Worm (Caenorhabditis elegans) whole organism, late embryonic: Measurements from ENCODE around the gene srxa-10.

Experiments used
- ceh-2 ChIP-seq: sonication (generic microtip); optimal IDR thresholded peaks from 2 replicates; lab custom pipeline; 2016; ENCODE audit warnings: missing genotype, missing genetic modification characterization, missing compliant biosample characterization
- elt-4 ChIP-seq: sonication (generic microtip); optimal IDR thresholded peaks from 2 replicates; lab custom pipeline; 2016; ENCODE audit warnings: missing genetic modification characterization, missing compliant biosample characterization
- fax-1 ChIP-seq: sonication (generic microtip); optimal IDR thresholded peaks from 2 replicates; lab custom pipeline; 2016; ENCODE audit warnings: missing genotype, missing genetic modification characterization, missing compliant biosample characterization
- nfya-1 ChIP-seq: sonication (generic microtip); optimal IDR thresholded peaks from 2 replicates; lab custom pipeline; 2017; ENCODE audit warnings: missing genetic modification characterization, mild to moderate bottlenecking, missing compliant biosample characterization, antibody characterized with exemption, moderate library complexity
- nhr-11 ChIP-seq: fragments of 150-350 bp; optimal IDR thresholded peaks from 2 replicates; lab custom pipeline; 2014; ENCODE audit warnings: missing biosample characterization, missing genetic modification characterization
- pros-1 ChIP-seq: fragments of 150-350 bp; optimal IDR thresholded peaks from 2 replicates; lab custom pipeline; 2014; ENCODE audit warnings: missing biosample characterization, missing genetic modification reagents, missing genetic modification characterization
- sox-4 ChIP-seq: sonication (generic microtip); optimal IDR thresholded peaks from 2 replicates; lab custom pipeline; 2017; ENCODE audit warnings: mild to moderate bottlenecking, missing genetic modification characterization, inconsistent platforms, missing compliant biosample characterization
- tbx-2 ChIP-seq: sonication (generic microtip); optimal IDR thresholded peaks from 2 replicates; lab custom pipeline; 2016; ENCODE audit warnings: missing genetic modification characterization, missing compliant biosample characterization
- ttx-3 ChIP-seq: sonication (generic microtip); optimal IDR thresholded peaks from 2 replicates; lab custom pipeline; 2016; ENCODE audit warnings: missing genetic modification reagents, missing genetic modification characterization, missing compliant biosample characterization

- TF ChIP-seq nfya-1 (tag; lab: Kevin White, UChicago) (no peak), sox-4 (tag; lab: Kevin White, UChicago) (no peak), ceh-2 (tag; lab: Kevin White, UChicago) (no peak), tbx-2 (tag; lab: Kevin White, UChicago) (no peak), ttx-3 (no peak), nhr-11 (tag; lab: Kevin White, UChicago) (no peak), elt-4 (no peak), fax-1 (tag; lab: Kevin White, UChicago) (no peak), pros-1 (tag; lab: Kevin White, UChicago) (no peak)
These were observed 45.3 kb downstream of the srxa-10 start, which contains the start of gene T05G5.5 for ce11 chrIII:9751074-9751473.
